Fruit fly (Drosophila melanogaster) whole organism, embryonic: ENCODE data around the gene CG10750.

Source experiments
- Abd-B ChIP-seq: fragments of 200-800 bp; sonication (Bioruptor generic); optimal IDR thresholded peaks from 2 replicates; lab custom pipeline; 2018; ENCODE audit warnings: missing biosample characterization, mild to moderate bottlenecking, missing genetic modification characterization, moderate library complexity
- Antp ChIP-seq: fragments of 200-800 bp; sonication (Bioruptor generic); optimal IDR thresholded peaks from 3 replicates; lab custom pipeline; 2016; ENCODE audit warnings: missing biosample characterization, missing genetic modification characterization
- Blimp-1 ChIP-seq: fragments of 200-800 bp; sonication (Bioruptor generic); optimal IDR thresholded peaks from 3 replicates; lab custom pipeline; 2018; ENCODE audit warnings: missing biosample characterization, missing genetic modification characterization, mild to moderate bottlenecking, moderate library complexity, missing genetic modification reagents
- CG10267 ChIP-seq: fragments of 200-800 bp; sonication (Bioruptor generic); optimal IDR thresholded peaks from 2 replicates; lab custom pipeline; 2018; ENCODE audit warnings: missing biosample characterization, mild to moderate bottlenecking, missing genetic modification characterization, moderate library complexity
- CG10462 ChIP-seq: fragments of 200-800 bp; sonication (Bioruptor generic); optimal IDR thresholded peaks from 2 replicates; lab custom pipeline; 2016; ENCODE audit warnings: missing biosample characterization, missing genetic modification characterization
- CG10979 ChIP-seq: fragments of 200-800 bp; sonication (Bioruptor generic); optimal IDR thresholded peaks from 2 replicates; lab custom pipeline; 2018; ENCODE audit warnings: missing biosample characterization, mild to moderate bottlenecking, missing genetic modification characterization, moderate library complexity
- CG11504 ChIP-seq: fragments of 200-800 bp; sonication (Bioruptor generic); optimal IDR thresholded peaks from 3 replicates; lab custom pipeline; 2019; ENCODE audit warnings: missing biosample characterization, mild to moderate bottlenecking, missing genetic modification characterization, moderate library complexity
- CG14710 ChIP-seq: fragments of 200-800 bp; sonication (Bioruptor generic); optimal IDR thresholded peaks from 3 replicates; lab custom pipeline; 2019; ENCODE audit warnings: missing biosample characterization, mild to moderate bottlenecking, missing genetic modification characterization, moderate library complexity
- CG15073 ChIP-seq: fragments of 200-800 bp; sonication (Bioruptor generic); optimal IDR thresholded peaks from 2 replicates; lab custom pipeline; 2016; ENCODE audit warnings: missing biosample characterization, missing genetic modification characterization
- CG17361 ChIP-seq: fragments of 200-800 bp; sonication (Bioruptor generic); IDR thresholded peaks from 3 replicates; pipeline ENCODE4 v1.3.6; 2022; ENCODE audit warnings: missing biosample characterization, missing genetic modification characterization
- CG18262 ChIP-seq: fragments of 200-800 bp; optimal IDR thresholded peaks from 3 replicates; lab custom pipeline; 2019; ENCODE audit warnings: missing biosample characterization, mild to moderate bottlenecking, missing genetic modification characterization, moderate library complexity
- CG1832 ChIP-seq: fragments of 200-800 bp; sonication (Bioruptor generic); optimal IDR thresholded peaks from 2 replicates; lab custom pipeline; 2017; ENCODE audit warnings: missing biosample characterization, mild to moderate bottlenecking, missing genetic modification characterization, inconsistent platforms
- CG30020 ChIP-seq: fragments of 200-800 bp; optimal IDR thresholded peaks from 2 replicates; lab custom pipeline; 2019; ENCODE audit warnings: missing biosample characterization, mild to moderate bottlenecking, missing genetic modification characterization, moderate library complexity
- CG34422 ChIP-seq: fragments of 200-800 bp; sonication (Bioruptor generic); IDR thresholded peaks from 3 replicates; pipeline ENCODE4 v1.3.6; 2022; ENCODE audit warnings: missing biosample characterization, missing genetic modification characterization
- CG4424 ChIP-seq: fragments of 200-800 bp; sonication (Bioruptor generic); optimal IDR thresholded peaks from 3 replicates; lab custom pipeline; 2016; ENCODE audit warnings: missing biosample characterization, missing genetic modification characterization
- CG4617 ChIP-seq: fragments of 200-800 bp; sonication (Bioruptor generic); optimal IDR thresholded peaks from 3 replicates; lab custom pipeline; 2016; ENCODE audit warnings: missing biosample characterization, missing genetic modification characterization, borderline replicate concordance
- CG7839 ChIP-seq: fragments of 200-800 bp; sonication (Bioruptor generic); optimal IDR thresholded peaks from 3 replicates; lab custom pipeline; 2018; ENCODE audit warnings: missing biosample characterization, mild to moderate bottlenecking, missing genetic modification characterization, moderate library complexity
- CG8388 ChIP-seq: fragments of 200-800 bp; sonication (Bioruptor generic); optimal IDR thresholded peaks from 2 replicates; lab custom pipeline; 2019; ENCODE audit warnings: missing biosample characterization, mild to moderate bottlenecking, missing genetic modification characterization, moderate library complexity
- CoRest ChIP-seq: fragments of 200-800 bp; sonication (Bioruptor generic); optimal IDR thresholded peaks from 3 replicates; lab custom pipeline; 2018; ENCODE audit warnings: missing biosample characterization, mild to moderate bottlenecking, missing genetic modification characterization, moderate library complexity
- Dfd ChIP-seq, 2 experiments: fragments of >200 bp; optimal IDR thresholded peaks; 2 replicates each; lab custom pipeline; 2017; ENCODE audit warnings: missing biosample characterization in 2 of 2, missing genetic modification characterization in 2 of 2
- E2f1 ChIP-seq: fragments of 200-800 bp; sonication (Bioruptor generic); IDR thresholded peaks from 2 replicates; pipeline ENCODE4 v1.3.6; 2022; ENCODE audit warnings: missing biosample characterization, missing genetic modification characterization
- E2f2 ChIP-seq: fragments of 200-800 bp; sonication (Bioruptor generic); IDR thresholded peaks from 2 replicates; pipeline ENCODE4 v1.3.6; 2022; ENCODE audit warnings: missing biosample characterization, missing genetic modification characterization
- Elba2 ChIP-seq: fragments of 200-800 bp; sonication (Bioruptor generic); optimal IDR thresholded peaks from 3 replicates; lab custom pipeline; 2016; ENCODE audit warnings: missing biosample characterization, missing genetic modification characterization
- Gug ChIP-seq: fragments of 200-800 bp; sonication (Bioruptor generic); IDR thresholded peaks from 4 replicates; pipeline ENCODE4 v1.3.6; 2022; ENCODE audit warnings: missing biosample characterization, missing genetic modification characterization
- Hr51 ChIP-seq, 2 experiments: fragments of 200-800 bp; sonication (Bioruptor generic); optimal IDR thresholded peaks; 2 replicates in 1 of 2; 3 replicates in 1 of 2; lab custom pipeline; 2016 to 2018; ENCODE audit warnings: missing biosample characterization in 2 of 2, missing genetic modification characterization in 2 of 2, mild to moderate bottlenecking in 1 of 2, moderate library complexity in 1 of 2
- MTF-1 ChIP-seq: fragments of 200-800 bp; sonication (Bioruptor generic); optimal IDR thresholded peaks from 2 replicates; lab custom pipeline; 2018; ENCODE audit warnings: missing biosample characterization, mild to moderate bottlenecking, missing genetic modification characterization, borderline replicate concordance
- Med ChIP-seq: fragments of 200-800 bp; sonication (Bioruptor generic); peaks from one replicate; lab custom pipeline; 2016; ENCODE audit warnings: missing biosample characterization, missing genetic modification characterization, mild to moderate bottlenecking, inconsistent platforms, moderate library complexity
- Oli ChIP-seq: fragments of 200-800 bp; sonication (Bioruptor generic); optimal IDR thresholded peaks from 2 replicates; lab custom pipeline; 2018; ENCODE audit warnings: missing biosample characterization, mild to moderate bottlenecking, missing genetic modification characterization, moderate library complexity
- Pdp1 ChIP-seq, 2 experiments: fragments of 200-800 bp; sonication (Bioruptor generic); optimal IDR thresholded peaks; 3 replicates each; lab custom pipeline; 2016; ENCODE audit warnings: missing biosample characterization in 2 of 2, missing genetic modification characterization in 2 of 2, mild to moderate bottlenecking in 1 of 2, moderate library complexity in 1 of 2
- Sox102F ChIP-seq: fragments of 200-800 bp; sonication (Bioruptor generic); optimal IDR thresholded peaks from 2 replicates; lab custom pipeline; 2018; ENCODE audit warnings: missing biosample characterization, mild to moderate bottlenecking, missing genetic modification characterization, moderate library complexity
- Ssrp ChIP-seq: fragments of 200-800 bp; sonication (Bioruptor generic); optimal IDR thresholded peaks from 2 replicates; lab custom pipeline; 2018; ENCODE audit warnings: missing biosample characterization, mild to moderate bottlenecking, missing genetic modification characterization, moderate library complexity
- Xrp1 ChIP-seq: fragments of 200-800 bp; sonication (Bioruptor generic); IDR thresholded peaks from 2 replicates; pipeline ENCODE4 v1.3.6; 2022; ENCODE audit warnings: missing biosample characterization, missing genetic modification characterization
- bsh ChIP-seq, 2 experiments: fragments of 200-800 bp; sonication (Bioruptor generic); optimal IDR thresholded peaks; 2 replicates each; lab custom pipeline; 2017 to 2018; ENCODE audit warnings: mild to moderate bottlenecking in 2 of 2, missing biosample characterization in 2 of 2, missing genetic modification characterization in 2 of 2, moderate library complexity in 1 of 2
- chif ChIP-seq, 2 experiments: fragments of 200-800 bp; sonication (Bioruptor generic); optimal IDR thresholded peaks; 3 replicates each; lab custom pipeline; 2016; ENCODE audit warnings: missing biosample characterization in 2 of 2, missing genetic modification characterization in 2 of 2
- dmrt99B ChIP-seq: fragments of 200-800 bp; sonication (Bioruptor generic); optimal IDR thresholded peaks from 2 replicates; lab custom pipeline; 2018; ENCODE audit warnings: missing biosample characterization, mild to moderate bottlenecking, missing genetic modification characterization, moderate library complexity
- dpn ChIP-seq, 2 experiments: fragments of 200-800 bp; sonication (Bioruptor generic); optimal IDR thresholded peaks; 3 replicates each; lab custom pipeline; 2016; ENCODE audit warnings: missing biosample characterization in 2 of 2, missing genetic modification characterization in 2 of 2
- eve ChIP-seq, 2 experiments: fragments of >200 bp; optimal IDR thresholded peaks; 2 replicates each; lab custom pipeline; 2017; ENCODE audit warnings: missing biosample characterization in 2 of 2, missing genetic modification characterization in 2 of 2
- gem ChIP-seq: fragments of 200-800 bp; sonication (Bioruptor generic); optimal IDR thresholded peaks from 2 replicates; lab custom pipeline; 2019; ENCODE audit warnings: missing biosample characterization, mild to moderate bottlenecking, missing genetic modification characterization, moderate library complexity
- lola ChIP-seq, 3 experiments: fragments of >200 bp in 2 of 3; fragments of 200-800 bp in 1 of 3; sonication (Bioruptor generic) in 1 of 3; optimal IDR thresholded peaks; 2 replicates each; lab custom pipeline; 2017 to 2019; ENCODE audit warnings: missing biosample characterization in 3 of 3, missing genetic modification characterization in 3 of 3, mild to moderate bottlenecking in 1 of 3, moderate library complexity in 1 of 3
- nom ChIP-seq: fragments of 200-800 bp; sonication (Bioruptor generic); optimal IDR thresholded peaks from 2 replicates; lab custom pipeline; 2017; ENCODE audit warnings: missing biosample characterization, missing genetic modification characterization, mild to moderate bottlenecking, moderate library complexity, missing genetic modification reagents
- phol ChIP-seq: fragments of 200-800 bp; sonication (Bioruptor generic); optimal IDR thresholded peaks from 3 replicates; lab custom pipeline; 2018; ENCODE audit warnings: missing biosample characterization, mild to moderate bottlenecking, missing genetic modification characterization, moderate library complexity
- pum ChIP-seq: fragments of 200-800 bp; sonication (Bioruptor generic); optimal IDR thresholded peaks from 2 replicates; lab custom pipeline; 2016; ENCODE audit warnings: missing biosample characterization, missing genetic modification characterization
- row ChIP-seq: fragments of 200-800 bp; sonication (Bioruptor generic); IDR thresholded peaks from 3 replicates; pipeline ENCODE4 v1.3.6; 2022; ENCODE audit warnings: missing biosample characterization, missing genetic modification characterization
- salm ChIP-seq: fragments of 200-800 bp; sonication (Bioruptor generic); optimal IDR thresholded peaks from 2 replicates; lab custom pipeline; 2018; ENCODE audit warnings: missing biosample characterization, mild to moderate bottlenecking, missing genetic modification characterization
- sd ChIP-seq: fragments of 200-800 bp; sonication (Bioruptor generic); optimal IDR thresholded peaks from 3 replicates; lab custom pipeline; 2018; ENCODE audit warnings: missing biosample characterization, mild to moderate bottlenecking, missing genetic modification characterization, moderate library complexity
- sens ChIP-seq: fragments of 200-800 bp; sonication (Bioruptor generic); peaks from one replicate; lab custom pipeline; 2016; ENCODE audit warnings: missing biosample characterization, missing genetic modification characterization
- slbo ChIP-seq: fragments of 200-800 bp; sonication (Bioruptor generic); IDR thresholded peaks from 2 replicates; pipeline ENCODE4 v1.3.6; 2022; ENCODE audit warnings: missing biosample characterization, missing genetic modification characterization
- tin ChIP-seq: fragments of 200-800 bp; sonication (Bioruptor generic); optimal IDR thresholded peaks from 3 replicates; lab custom pipeline; 2016; ENCODE audit warnings: missing biosample characterization, missing genetic modification characterization
- toy ChIP-seq: fragments of 200-800 bp; sonication (Bioruptor generic); IDR thresholded peaks from 2 replicates; pipeline ENCODE4 v1.3.6; 2022; ENCODE audit warnings: missing biosample characterization, missing genetic modification characterization

CG10750 gene

DNA sequence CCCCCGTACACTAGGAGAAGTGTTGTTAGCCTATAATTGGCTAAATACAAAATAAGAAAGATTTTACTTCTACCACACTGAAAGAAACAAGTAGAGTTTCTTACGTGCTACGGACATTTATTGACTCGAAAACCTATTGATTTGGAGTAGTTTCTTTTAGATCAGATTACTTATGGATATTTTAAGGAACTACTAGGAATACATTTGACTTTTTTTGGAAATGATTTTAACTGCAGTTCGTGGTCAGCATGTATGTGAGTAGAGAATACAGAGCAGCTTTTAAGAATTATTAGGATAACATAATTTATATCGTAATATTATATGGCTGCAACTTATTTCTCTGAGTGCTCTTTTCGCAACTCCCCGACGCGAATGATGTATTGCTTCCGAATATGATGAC is 14.5 kb downstream of the CG10750 start:
- TF ChIP-seq CG7839 (tag; lab: Kevin White, UChicago): peak; percentile 9
- TF ChIP-seq Sox102F: peak; percentile 11
- peak; percentile 28 for TF ChIP-seq Ssrp (tag; lab: Kevin White, UChicago)
- TF ChIP-seq CoRest: peak; percentile 10
- peak in 1 of 2 experiments; percentile 41 for TF ChIP-seq Hr51 (GFP tag; optimal IDR thresholded peaks at IDR 0.05; lab: Kevin White, UChicago)
- peak; percentile 19; the same call in 1 of the 2 replicates for TF ChIP-seq Xrp1 (GFP tag; lab: Robert Waterston, UW)
- peak; percentile 1 for TF ChIP-seq Abd-B (GFP tag; lab: Kevin White, UChicago)
- TF ChIP-seq Pdp1 (GFP tag; optimal IDR thresholded peaks at IDR 0.05; lab: Kevin White, UChicago): peak in 1 of 2 experiments; percentile 6
- peak; percentile 49 for TF ChIP-seq Med
- TF ChIP-seq MTF-1 (GFP tag; lab: Kevin White, UChicago): no peak
- TF ChIP-seq dmrt99B (tag; lab: Kevin White, UChicago): peak; percentile 17
- peak in 1 of 2 experiments; percentile 62 for TF ChIP-seq bsh (GFP tag; optimal IDR thresholded peaks at IDR 0.05; lab: Kevin White, UChicago)
- TF ChIP-seq Gug: no peak
- 0 out of 3 replicates have a peak, but pooled peaks have one; percentile 5 for TF ChIP-seq row (GFP tag; lab: Robert Waterston, UW)
- TF ChIP-seq sens (GFP tag; lab: Kevin White, UChicago): peak; percentile 81
- TF ChIP-seq tin (GFP tag; lab: Kevin White, UChicago): peak; percentile 11
- TF ChIP-seq CG10462 (GFP tag; lab: Kevin White, UChicago): no peak
- TF ChIP-seq CG10979 (tag; lab: Kevin White, UChicago): peak; percentile 36
- TF ChIP-seq CG34422 (GFP tag; lab: Robert Waterston, UW): no peak
- TF ChIP-seq toy (GFP tag; lab: Robert Waterston, UW): no peak
- TF ChIP-seq lola (GFP tag; optimal IDR thresholded peaks at IDR 0.05; lab: Kevin White, UChicago): peak in 1 of 3 experiments; percentile 17
- no peak for TF ChIP-seq eve (GFP tag; optimal IDR thresholded peaks at IDR 0.05; lab: Kevin White, UChicago)
- no peak for TF ChIP-seq slbo
- TF ChIP-seq chif (GFP tag; optimal IDR thresholded peaks at IDR 0.05; lab: Kevin White, UChicago): peak in 1 of 2 experiments; percentile 25
- TF ChIP-seq salm (tag; lab: Kevin White, UChicago): no peak
- TF ChIP-seq E2f1: no peak
- TF ChIP-seq CG14710 (tag; lab: Kevin White, UChicago): peak; percentile 13
- TF ChIP-seq CG4617 (GFP tag; lab: Kevin White, UChicago): no peak
- peak; percentile 8 for TF ChIP-seq Blimp-1
- peak; percentile 25 for TF ChIP-seq phol
- TF ChIP-seq gem (tag; lab: Kevin White, UChicago): peak; percentile 39
- TF ChIP-seq CG4424 (GFP tag; lab: Kevin White, UChicago): peak; percentile 32
- TF ChIP-seq Elba2 (GFP tag; lab: Kevin White, UChicago): peak; percentile 3
- peak; percentile 38 for TF ChIP-seq CG11504
- no peak for TF ChIP-seq CG15073
- peak; percentile 2 for TF ChIP-seq pum (GFP tag; lab: Kevin White, UChicago)
- peak; percentile 16 for TF ChIP-seq nom (GFP tag; lab: Kevin White, UChicago)
- peak; percentile 20 for TF ChIP-seq Oli (tag; lab: Kevin White, UChicago)
- TF ChIP-seq dpn (GFP tag; optimal IDR thresholded peaks at IDR 0.05; lab: Kevin White, UChicago): peak in 1 of 2 experiments; percentile 15
- TF ChIP-seq sd (tag; lab: Kevin White, UChicago): no peak
- TF ChIP-seq CG30020 (tag; lab: Kevin White, UChicago): no peak
- peak; percentile 8 for TF ChIP-seq CG8388 (GFP tag; lab: Kevin White, UChicago)
- TF ChIP-seq CG18262 (tag; lab: Kevin White, UChicago): peak; percentile 25
- TF ChIP-seq Antp: peak; percentile 11
- TF ChIP-seq CG1832: no peak
- peak; percentile 4 for TF ChIP-seq CG10267 (tag; lab: Kevin White, UChicago)
- TF ChIP-seq Dfd (GFP tag; optimal IDR thresholded peaks at IDR 0.05; lab: Kevin White, UChicago): no peak
- TF ChIP-seq CG17361 (GFP tag; lab: Robert Waterston, UW): 0 out of 3 replicates have a peak, but pooled peaks have one; percentile 25
- TF ChIP-seq E2f2: 0 out of 2 replicates have a peak, but pooled peaks have one; percentile 14
- TF ChIP-seq, all 482 proteins: peak for 34
